ENCODE assay signal across 2 worm cellular contexts in the genomic region with DNA sequence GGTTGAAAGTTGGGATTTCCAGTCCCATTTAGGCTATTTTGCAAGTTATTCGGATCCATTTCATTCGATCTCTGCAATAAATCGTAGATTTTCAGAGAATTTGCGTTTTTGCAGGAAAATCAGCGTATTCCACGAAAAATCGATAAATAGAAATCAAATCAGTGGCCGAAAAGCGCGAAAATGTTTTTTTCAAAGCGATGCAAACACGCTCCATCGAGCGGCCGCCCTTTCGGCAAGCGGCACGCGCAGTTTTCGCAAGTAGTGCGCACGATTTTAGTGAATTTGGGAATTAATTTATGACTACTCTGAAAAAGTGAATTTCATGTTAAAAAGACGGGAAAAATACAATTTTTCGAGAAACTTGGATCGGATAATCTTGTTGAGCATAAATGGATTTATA.
TF ChIP-seq lines count a peak whose summit lies in the region.

No protein-coding gene starts in this region.

TF ChIP-seq in whole organism, L4 larva, 104 proteins besides CTCF, POLR2A, EP300 and RAD21 (continued from another document):
- peak; percentile 86 for TF ChIP-seq ceh-44 (GFP tag; IDR thresholded peaks at IDR 0.05; lab: Robert Waterston, UW)
- peak; percentile 25 to 70 for TF ChIP-seq daf-16 (GFP tag; optimal IDR thresholded peaks at IDR 0.05; lab: Kevin White, UChicago)
- peak; percentile 80 for TF ChIP-seq daf-16 (tag; optimal IDR thresholded peaks at IDR 0.05; lab: Kevin White, UChicago)
- TF ChIP-seq spr-1 (tag; optimal IDR thresholded peaks at IDR 0.05; lab: Kevin White, UChicago), result peak; percentile 91
- peak; percentile 57 for TF ChIP-seq nhr-10 (tag; optimal IDR thresholded peaks at IDR 0.05; lab: Kevin White, UChicago)
- no peak for TF ChIP-seq snpc-4 (tag; optimal IDR thresholded peaks at IDR 0.05; lab: Kevin White, UChicago)
- peak; percentile 74 for TF ChIP-seq pqm-1 (tag; optimal IDR thresholded peaks at IDR 0.05; lab: Kevin White, UChicago)
- TF ChIP-seq F26F4.8 (GFP tag; conservative IDR thresholded peaks at IDR 0.05; lab: Robert Waterston, UW), result no peak
- TF ChIP-seq mxl-3 (GFP tag; optimal IDR thresholded peaks at IDR 0.05; lab: Kevin White, UChicago), result peak; percentile 82
- peak; percentile 79 for TF ChIP-seq lin-29 (GFP tag; IDR thresholded peaks at IDR 0.05; lab: Robert Waterston, UW)
- TF ChIP-seq nhr-6 (tag; optimal IDR thresholded peaks at IDR 0.05; lab: Kevin White, UChicago), result peak; percentile 97
- peak; percentile 91 for TF ChIP-seq nhr-102 (tag; optimal IDR thresholded peaks at IDR 0.05; lab: Kevin White, UChicago)
- peak; percentile 84 for TF ChIP-seq F49E8.2 (tag; optimal IDR thresholded peaks at IDR 0.05; lab: Kevin White, UChicago; ENCODE audit: borderline replicate concordance)
- peak; percentile 68 for TF ChIP-seq zfp-2 (tag; optimal IDR thresholded peaks at IDR 0.05; lab: Kevin White, UChicago)
- TF ChIP-seq F10B5.3 (tag; optimal IDR thresholded peaks at IDR 0.05; lab: Kevin White, UChicago), result peak; percentile 72
- peak; percentile 67 for TF ChIP-seq snpc-1.2 (GFP tag; IDR thresholded peaks at IDR 0.05; lab: Robert Waterston, UW)
- peak; percentile 94 for TF ChIP-seq duxl-1 (tag; optimal IDR thresholded peaks at IDR 0.05; lab: Kevin White, UChicago; ENCODE audit: poor library complexity)
- TF ChIP-seq arid-1 (GFP tag; conservative IDR thresholded peaks at IDR 0.05; lab: Robert Waterston, UW), result peak; percentile 96
- peak; percentile 68; the same call in 1 of the 2 replicates for TF ChIP-seq madf-9 (GFP tag; conservative IDR thresholded peaks at IDR 0.05; lab: Robert Waterston, UW)
- TF ChIP-seq cey-2 (tag; optimal IDR thresholded peaks at IDR 0.05; lab: Kevin White, UChicago; ENCODE audit: borderline replicate concordance, insufficient read depth), result no peak
- no peak for TF ChIP-seq unc-39 (tag; optimal IDR thresholded peaks at IDR 0.05; lab: Kevin White, UChicago)
- peak; percentile 62; the same call in 1 of the 2 replicates for TF ChIP-seq lim-7 (GFP tag; IDR thresholded peaks at IDR 0.05; lab: Robert Waterston, UW)
- TF ChIP-seq vab-7 (GFP tag; IDR thresholded peaks at IDR 0.05; lab: Robert Waterston, UW), result peak; percentile 84
- peak; percentile 81 for TF ChIP-seq tra-1 (GFP tag; IDR thresholded peaks at IDR 0.05; lab: Robert Waterston, UW)
- peak; percentile 11 to 89 for TF ChIP-seq hif-1 (tag; optimal IDR thresholded peaks at IDR 0.05; lab: Kevin White, UChicago)
- peak; percentile 0 for TF ChIP-seq lir-3 (tag; optimal IDR thresholded peaks at IDR 0.05; lab: Kevin White, UChicago)
- TF ChIP-seq lsy-2 (tag; optimal IDR thresholded peaks at IDR 0.05; lab: Kevin White, UChicago), result peak; percentile 70 to 95
- TF ChIP-seq nhr-237 (tag; optimal IDR thresholded peaks at IDR 0.05; lab: Kevin White, UChicago), result peak; percentile 62
- peak; percentile 92 for TF ChIP-seq dpl-1 (GFP tag; optimal IDR thresholded peaks at IDR 0.05; lab: Kevin White, UChicago)
- TF ChIP-seq dmd-8 (GFP tag; IDR thresholded peaks at IDR 0.05; lab: Robert Waterston, UW), result 0 out of 2 replicates have a peak, but pooled peaks have one; percentile 16
- TF ChIP-seq mxl-2 (GFP tag; conservative IDR thresholded peaks at IDR 0.05; lab: Robert Waterston, UW), result 0 out of 2 replicates have a peak, but pooled peaks have one; percentile 54
- TF ChIP-seq set-16 (GFP tag; IDR thresholded peaks at IDR 0.05; lab: Robert Waterston, UW), result peak; percentile 29; the same call in 1 of the 2 replicates
- peak; percentile 84 for TF ChIP-seq hlh-30 (tag; optimal IDR thresholded peaks at IDR 0.05; lab: Kevin White, UChicago; ENCODE audit: insufficient read depth)
- no peak for TF ChIP-seq ama-1 (optimal IDR thresholded peaks at IDR 0.05; lab: Kevin White, UChicago)
- TF ChIP-seq ceh-20 (GFP tag; IDR thresholded peaks at IDR 0.05; lab: Robert Waterston, UW), result peak; percentile 89
- peak; percentile 90 for TF ChIP-seq ces-1 (GFP tag; optimal IDR thresholded peaks at IDR 0.05; lab: Kevin White, UChicago)
- TF ChIP-seq ceh-62 (tag; optimal IDR thresholded peaks at IDR 0.05; lab: Kevin White, UChicago), result no peak
- no peak for TF ChIP-seq Y105C5A.15 (GFP tag; IDR thresholded peaks at IDR 0.05; lab: Robert Waterston, UW)
- TF ChIP-seq ZK337.2 (GFP tag; IDR thresholded peaks at IDR 0.05; lab: Robert Waterston, UW), result no peak
- peak; percentile 89 for TF ChIP-seq zfp-3 (GFP tag; conservative IDR thresholded peaks at IDR 0.05; lab: Robert Waterston, UW)
- TF ChIP-seq hlh-11 (tag; optimal IDR thresholded peaks at IDR 0.05; lab: Kevin White, UChicago), result peak; percentile 87
- TF ChIP-seq nhr-42 (GFP tag; IDR thresholded peaks at IDR 0.05; lab: Robert Waterston, UW), result peak; percentile 87
- TF ChIP-seq nhr-11 (tag; optimal IDR thresholded peaks at IDR 0.05; lab: Kevin White, UChicago), result peak; percentile 90
- no peak for TF ChIP-seq nhr-76 (tag; optimal IDR thresholded peaks at IDR 0.05; lab: Kevin White, UChicago)
- TF ChIP-seq egl-27 (tag; optimal IDR thresholded peaks at IDR 0.05; lab: Kevin White, UChicago), result no peak
- peak; percentile 44 for TF ChIP-seq ztf-7 (tag; optimal IDR thresholded peaks at IDR 0.05; lab: Kevin White, UChicago)
- no peak for TF ChIP-seq ceh-32 (tag; optimal IDR thresholded peaks at IDR 0.05; lab: Kevin White, UChicago; ENCODE audit: poor library complexity)
TF ChIP-seq in whole organism, L4 larva: peak in this region for 75.

TF ChIP-seq in whole organism, late embryonic, 69 proteins besides CTCF, POLR2A, EP300 and RAD21 (continued from another document):
- TF ChIP-seq pat-9 (tag; optimal IDR thresholded peaks at IDR 0.05; lab: Kevin White, UChicago) (peak; percentile 76), C08G9.2 (tag; optimal IDR thresholded peaks at IDR 0.05; lab: Kevin White, UChicago) (peak; percentile 87), syd-9 (tag; optimal IDR thresholded peaks at IDR 0.05; lab: Kevin White, UChicago) (peak; percentile 26), ets-4 (tag; optimal IDR thresholded peaks at IDR 0.05; lab: Kevin White, UChicago) (peak; percentile 60), ahr-1 (tag; optimal IDR thresholded peaks at IDR 0.05; lab: Kevin White, UChicago) (peak; percentile 57), sox-2 (GFP tag; IDR thresholded peaks at IDR 0.05; lab: Robert Waterston, UW) (no peak), ttx-3 (tag; optimal IDR thresholded peaks at IDR 0.05; lab: Kevin White, UChicago) (peak; percentile 72), tbx-7 (tag; optimal IDR thresholded peaks at IDR 0.05; lab: Kevin White, UChicago) (peak; percentile 77), dmd-4 (tag; optimal IDR thresholded peaks at IDR 0.05; lab: Kevin White, UChicago; ENCODE audit: borderline replicate concordance) (peak; percentile 80), zip-5 (tag; optimal IDR thresholded peaks at IDR 0.05; lab: Kevin White, UChicago) (peak; percentile 63), fkh-10 (GFP tag; optimal IDR thresholded peaks at IDR 0.05; lab: Kevin White, UChicago) (peak; percentile 84)
